Fruit fly (Drosophila melanogaster): ENCODE data around the gene CG33271.

Gene CG33271

DNA sequence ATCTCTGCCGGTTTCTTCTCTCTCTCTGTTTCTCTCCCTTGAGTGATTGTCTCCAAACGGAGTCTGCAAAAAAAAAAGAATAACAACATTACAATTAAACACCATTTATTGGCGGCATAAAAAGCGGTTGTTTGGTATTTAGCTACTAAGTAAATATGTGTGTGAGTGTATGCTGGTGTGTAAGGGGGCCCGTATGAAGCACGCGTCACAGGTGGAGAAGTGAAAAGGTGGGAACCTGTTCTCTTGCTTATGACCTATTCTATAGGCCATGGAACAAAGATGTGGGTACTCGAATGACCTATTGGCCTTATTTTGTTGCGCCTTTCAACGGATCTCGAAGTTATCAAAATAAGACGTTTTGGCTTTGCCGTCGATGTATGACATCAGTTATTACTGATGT, 11.3 kb upstream of the CG33271 start (continued):
- TF ChIP-seq vfl (GFP tag; optimal IDR thresholded peaks at IDR 0.05) (no peak), sna (GFP tag; IDR thresholded peaks at IDR 0.05; ENCODE audit: partially characterized antibody) (no peak), phol (tag; optimal IDR thresholded peaks at IDR 0.05) (no peak), CG8089 (GFP tag; optimal IDR thresholded peaks at IDR 0.05) (no peak), CG13624 (GFP tag; optimal IDR thresholded peaks at IDR 0.05) (no peak), gt (GFP tag; IDR thresholded peaks at IDR 0.05) (no peak), Six4 (GFP tag; optimal IDR thresholded peaks at IDR 0.05) (no peak), Fer3 (tag; optimal IDR thresholded peaks at IDR 0.05) (no peak), gcm (GFP tag; optimal IDR thresholded peaks at IDR 0.05) (peak; percentile 60), so (GFP tag; IDR thresholded peaks at IDR 0.05) (no peak), Nf-YA (GFP tag; IDR thresholded peaks at IDR 0.05) (peak; percentile 44; the same call in 1 of the 2 replicates), grn (GFP tag; optimal IDR thresholded peaks at IDR 0.05) (no peak), CG10321 (GFP tag; IDR thresholded peaks at IDR 0.05) (no peak), CG3995 (GFP tag; optimal IDR thresholded peaks at IDR 0.05) (no peak), CG8478 (optimal IDR thresholded peaks at IDR 0.05) (no peak), cato (GFP tag; optimal IDR thresholded peaks at IDR 0.05; ENCODE audit: borderline replicate concordance) (no peak), stwl (tag; optimal IDR thresholded peaks at IDR 0.05) (no peak), Dfd (GFP tag; optimal IDR thresholded peaks at IDR 0.05) (no peak), Ets65A (GFP tag) (peak; percentile 60), HLHmδ (GFP tag; optimal IDR thresholded peaks at IDR 0.05) (peak; percentile 18), lab (GFP tag; optimal IDR thresholded peaks at IDR 0.05) (peak; percentile 27), prd (optimal IDR thresholded peaks at IDR 0.05) (no peak), prd (GFP tag; IDR thresholded peaks at IDR 0.05) (no peak), luna (GFP tag; optimal IDR thresholded peaks at IDR 0.05) (no peak), Hmr (GFP tag; optimal IDR thresholded peaks at IDR 0.05) (no peak), Asciz (GFP tag; optimal IDR thresholded peaks at IDR 0.05) (no peak), CG10543 (GFP tag; optimal IDR thresholded peaks at IDR 0.05) (no peak), ap (GFP tag; IDR thresholded peaks at IDR 0.05) (no peak), HHEX (GFP tag; optimal IDR thresholded peaks at IDR 0.05) (no peak), Fer2 (tag; optimal IDR thresholded peaks at IDR 0.05) (no peak), CG10274 (GFP tag; optimal IDR thresholded peaks at IDR 0.05) (no peak), sima (GFP tag; optimal IDR thresholded peaks at IDR 0.05) (no peak), CG10209 (GFP tag; optimal IDR thresholded peaks at IDR 0.05) (no peak), pho (GFP tag; optimal IDR thresholded peaks at IDR 0.05) (no peak), Sry-β (GFP tag; optimal IDR thresholded peaks at IDR 0.05) (peak; percentile 76), H15 (GFP tag; IDR thresholded peaks at IDR 0.05) (no peak), slp2 (GFP tag; optimal IDR thresholded peaks at IDR 0.05) (no peak), nerfin-1 (tag; optimal IDR thresholded peaks at IDR 0.05) (no peak), PHDP (tag; optimal IDR thresholded peaks at IDR 0.05) (peak; percentile 14), ftz-f1 (GFP tag; optimal IDR thresholded peaks at IDR 0.05) (no peak), HLH4C (GFP tag; IDR thresholded peaks at IDR 0.05; ENCODE audit: partially characterized antibody) (no peak), CG11504 (tag; optimal IDR thresholded peaks at IDR 0.05) (no peak), Oaz (GFP tag; IDR thresholded peaks at IDR 0.05) (no peak), CG17802 (tag; optimal IDR thresholded peaks at IDR 0.05) (no peak), CG18764 (GFP tag; optimal IDR thresholded peaks at IDR 0.05) (no peak), sim (GFP tag; IDR thresholded peaks at IDR 0.05) (no peak), CG10979 (tag; optimal IDR thresholded peaks at IDR 0.05) (no peak), wek (GFP tag; optimal IDR thresholded peaks at IDR 0.05) (no peak), Trl (optimal IDR thresholded peaks at IDR 0.05) (no peak), Trl (GFP tag; optimal IDR thresholded peaks at IDR 0.05) (no peak), rib (GFP tag; IDR thresholded peaks at IDR 0.05) (no peak), Ada2b (GFP tag; IDR thresholded peaks at IDR 0.05) (no peak), CG16815 (GFP tag; optimal IDR thresholded peaks at IDR 0.05) (no peak)

Data from whole organism, embryonic.